Worm (Caenorhabditis elegans) whole organism, young adult: ENCODE measurements around the gene tag-10.

Experiments
- B0336.3 ChIP-seq: fragments of 200-800 bp; sonication (Bioruptor generic); IDR thresholded peaks from 2 replicates; pipeline ENCODE4 v1.3.6; 2022; ENCODE audit warnings: missing genetic modification characterization, missing compliant biosample characterization
- C06A6.2 ChIP-seq: fragments of 200-800 bp; sonication (Bioruptor generic); conservative IDR thresholded peaks from 2 replicates; pipeline ENCODE4 v1.3.6; 2022; ENCODE audit warnings: missing genetic modification characterization, missing compliant biosample characterization
- D2030.7 ChIP-seq: fragments of 200-800 bp; sonication (Bioruptor generic); IDR thresholded peaks from 2 replicates; pipeline ENCODE4 v1.3.6; 2022; ENCODE audit warnings: missing genetic modification reagents, missing genetic modification characterization, missing compliant biosample characterization
- F33H1.4 ChIP-seq: fragments of 200-800 bp; sonication (Bioruptor generic); IDR thresholded peaks from 2 replicates; pipeline ENCODE4 v1.3.6; 2022; ENCODE audit warnings: missing genetic modification reagents, missing genetic modification characterization, missing compliant biosample characterization
- F37B4.10 ChIP-seq: fragments of 200-800 bp; sonication (Bioruptor generic); IDR thresholded peaks from 2 replicates; pipeline ENCODE4 v1.3.6; 2022; ENCODE audit warnings: missing genetic modification characterization, missing compliant biosample characterization
- ama-1 ChIP-seq, 3 experiments: fragments of 150-350 bp in 1 of 3; sonication (generic microtip) in 2 of 3; optimal IDR thresholded peaks; 2 replicates each; lab custom pipeline; 2014 to 2018; ENCODE audit warnings: missing biosample characterization in 2 of 3, missing genetic modification characterization in 2 of 3, missing genetic modification reagents in 2 of 3
- aptf-2 ChIP-seq: fragments of 200-800 bp; sonication (Bioruptor generic); conservative IDR thresholded peaks from 2 replicates; pipeline ENCODE4 v1.3.6; 2022; ENCODE audit warnings: missing genetic modification reagents, missing genetic modification characterization, missing compliant biosample characterization
- attf-5 ChIP-seq: fragments of 200-800 bp; sonication (Bioruptor generic); optimal IDR thresholded peaks from 2 replicates; lab custom pipeline; 2018; ENCODE audit warnings: mild to moderate bottlenecking, missing genetic modification characterization, missing compliant biosample characterization
- bed-2 ChIP-seq: fragments of 200-800 bp; sonication (Bioruptor generic); IDR thresholded peaks from 2 replicates; pipeline ENCODE4 v1.3.6; 2022; ENCODE audit warnings: missing genetic modification reagents, missing genetic modification characterization, missing compliant biosample characterization
- cebp-2 ChIP-seq: fragments of 200-800 bp; sonication (Bioruptor generic); IDR thresholded peaks from 2 replicates; pipeline ENCODE4 v1.3.6; 2022; ENCODE audit warnings: missing genetic modification characterization, missing compliant biosample characterization
- dpl-1 ChIP-seq: fragments of 150-350 bp; optimal IDR thresholded peaks from 2 replicates; lab custom pipeline; 2014; ENCODE audit warnings: missing biosample characterization, missing genetic modification reagents, missing genetic modification characterization
- egl-44 ChIP-seq: fragments of 200-800 bp; sonication (Bioruptor generic); IDR thresholded peaks from 2 replicates; pipeline ENCODE4 v1.3.6; 2022; ENCODE audit warnings: missing genetic modification reagents, missing genetic modification characterization, missing compliant biosample characterization
- egrh-3 ChIP-seq: fragments of 200-800 bp; sonication (Bioruptor generic); IDR thresholded peaks from 2 replicates; pipeline ENCODE4 v1.3.6; 2022; ENCODE audit warnings: missing genetic modification reagents, missing genetic modification characterization, missing compliant biosample characterization
- ets-4 ChIP-seq: fragments of 200-800 bp; sonication (Bioruptor generic); optimal IDR thresholded peaks from 2 replicates; lab custom pipeline; 2018; ENCODE audit warnings: mild to moderate bottlenecking, missing genetic modification characterization, missing compliant biosample characterization
- let-607 ChIP-seq, 2 experiments: fragments of 200-800 bp in 1 of 2; sonication (Bioruptor generic) in 1 of 2; sonication (generic microtip) in 1 of 2; optimal IDR thresholded peaks; 2 replicates each; lab custom pipeline; 2016 to 2018; ENCODE audit warnings: mild to moderate bottlenecking in 2 of 2, missing compliant biosample characterization in 2 of 2, missing genetic modification characterization in 2 of 2, moderate library complexity in 2 of 2, missing genotype in 1 of 2
- lin-54 ChIP-seq: fragments of 200-800 bp; sonication (Bioruptor generic); optimal IDR thresholded peaks from 2 replicates; lab custom pipeline; 2018; ENCODE audit warnings: mild to moderate bottlenecking, missing genetic modification characterization, missing compliant biosample characterization
- lsl-1 ChIP-seq: fragments of 200-800 bp; sonication (Bioruptor generic); optimal IDR thresholded peaks from 2 replicates; lab custom pipeline; 2018; ENCODE audit warnings: mild to moderate bottlenecking, missing genetic modification characterization, moderate library complexity, missing compliant biosample characterization
- madf-6 ChIP-seq: fragments of 200-800 bp; sonication (Bioruptor generic); IDR thresholded peaks from 2 replicates; pipeline ENCODE4 v1.3.6; 2022; ENCODE audit warnings: missing genetic modification reagents, missing genetic modification characterization, missing compliant biosample characterization
- madf-8 ChIP-seq: fragments of 200-800 bp; sonication (Bioruptor generic); conservative IDR thresholded peaks from 2 replicates; pipeline ENCODE4 v1.3.6; 2022; ENCODE audit warnings: missing genetic modification reagents, missing genetic modification characterization, missing compliant biosample characterization
- mes-4 ChIP-seq: sonication (generic microtip); optimal IDR thresholded peaks from 2 replicates; lab custom pipeline; 2016; ENCODE audit warnings: missing genotype, missing genetic modification characterization, missing compliant biosample characterization
- mxl-1 ChIP-seq: sonication (generic microtip); optimal IDR thresholded peaks from 2 replicates; lab custom pipeline; 2016; ENCODE audit warnings: missing genetic modification characterization, missing compliant biosample characterization
- nfya-2 ChIP-seq: fragments of 200-800 bp; sonication (Bioruptor generic); IDR thresholded peaks from 2 replicates; pipeline ENCODE4 v1.3.6; 2022; ENCODE audit warnings: missing genetic modification reagents, missing genetic modification characterization, missing compliant biosample characterization
- pbrm-1 ChIP-seq: fragments of 200-800 bp; sonication (Bioruptor generic); IDR thresholded peaks from 2 replicates; pipeline ENCODE4 v1.3.6; 2022; ENCODE audit warnings: missing genetic modification reagents, missing genetic modification characterization, missing compliant biosample characterization
- rpc-1 ChIP-seq, 2 experiments: fragments of 150-350 bp in 1 of 2; sonication (generic microtip) in 1 of 2; optimal IDR thresholded peaks; 2 replicates each; lab custom pipeline; 2014 to 2018; ENCODE audit warnings: missing biosample characterization in 1 of 2, missing genetic modification characterization in 1 of 2, missing genetic modification reagents in 1 of 2, missing genotype in 1 of 2
- sptf-2 ChIP-seq: fragments of 200-800 bp; sonication (Bioruptor generic); optimal IDR thresholded peaks from 2 replicates; lab custom pipeline; 2018; ENCODE audit warnings: mild to moderate bottlenecking, missing genetic modification characterization, missing compliant biosample characterization
- zim-3 ChIP-seq: sonication (generic microtip); optimal IDR thresholded peaks from 2 replicates; lab custom pipeline; 2017; ENCODE audit warnings: mild to moderate bottlenecking, missing genetic modification characterization, moderate library complexity, missing compliant biosample characterization
- ztf-18 ChIP-seq: sonication (generic microtip); optimal IDR thresholded peaks from 2 replicates; lab custom pipeline; 2016; ENCODE audit warnings: missing genotype, mild to moderate bottlenecking, missing genetic modification characterization, missing compliant biosample characterization
- ztf-25 ChIP-seq: fragments of 200-800 bp; sonication (Bioruptor generic); IDR thresholded peaks from 2 replicates; pipeline ENCODE4 v1.3.6; 2022; ENCODE audit warnings: missing genetic modification reagents, missing genetic modification characterization, missing compliant biosample characterization
- ztf-6 ChIP-seq: fragments of 200-800 bp; sonication (Bioruptor generic); IDR thresholded peaks from 2 replicates; pipeline ENCODE4 v1.3.6; 2022; ENCODE audit warnings: missing genetic modification reagents, missing genetic modification characterization, missing compliant biosample characterization

Gene tag-10

DNA sequence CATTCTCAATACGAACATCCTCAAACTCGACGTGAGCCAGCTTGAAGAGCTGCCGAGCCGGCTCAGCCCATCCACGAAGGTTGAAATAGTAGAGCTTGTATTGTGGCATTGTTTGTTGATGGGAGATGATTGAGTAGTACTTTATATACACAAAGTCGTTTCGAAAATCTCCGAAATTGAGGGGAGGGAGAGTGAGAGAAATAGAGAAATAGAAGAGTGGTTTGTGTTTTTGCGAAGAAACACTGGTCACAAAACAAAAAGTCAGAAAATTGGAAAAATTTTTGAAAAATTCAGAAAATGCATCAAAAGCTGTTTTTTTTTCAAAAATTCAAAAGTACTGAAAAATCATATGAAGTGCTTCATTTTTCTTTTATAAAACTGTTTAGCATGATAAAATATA is 21.2 kb upstream of the tag-10 start, which contains the start of gene gst-24:
Gene gst-24 (minus strand): TSS at position 181 of the 400 bp plus-strand sequence.
- no peak for TF ChIP-seq ztf-6 (GFP tag; lab: Robert Waterston, UW)
- TF ChIP-seq D2030.7 (GFP tag; lab: Robert Waterston, UW): no peak

DNA sequence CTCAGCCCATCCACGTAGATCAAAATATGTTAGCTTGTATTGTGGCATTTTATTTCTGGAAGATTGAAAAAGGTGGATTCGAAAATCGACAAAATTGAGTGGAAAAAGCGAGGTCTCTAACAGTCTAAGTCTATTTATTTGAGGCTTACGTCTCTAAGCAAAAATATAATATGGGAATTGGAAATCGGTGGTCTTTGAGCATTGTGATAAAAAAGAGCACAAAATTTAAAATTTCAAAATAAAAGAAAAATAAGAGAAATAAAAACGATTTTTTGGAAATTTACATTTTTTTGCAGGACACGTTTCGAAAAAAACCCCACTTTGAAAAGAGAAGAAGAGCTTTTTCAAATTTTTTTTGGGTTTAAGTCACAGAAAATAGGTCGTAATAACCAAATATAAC is 19.3 kb upstream of the tag-10 start, which contains the start of gene gst-15:
Gene gst-15 (minus strand): TSS at position 101 of the 400 bp plus-strand sequence.
- no peak for TF ChIP-seq egl-44
- TF ChIP-seq rpc-1 (optimal IDR thresholded peaks at IDR 0.05; lab: Kevin White, UChicago): no peak
- TF ChIP-seq rpc-1 (tag; optimal IDR thresholded peaks at IDR 0.05; lab: Kevin White, UChicago): no peak
- TF ChIP-seq attf-5 (GFP tag; lab: Kevin White, UChicago): no peak
- no peak for TF ChIP-seq sptf-2 (GFP tag; lab: Kevin White, UChicago)
- TF ChIP-seq nfya-2 (GFP tag; lab: Robert Waterston, UW): no peak
- TF ChIP-seq egrh-3: no peak
- TF ChIP-seq B0336.3 (GFP tag; lab: Robert Waterston, UW): no peak

DNA sequence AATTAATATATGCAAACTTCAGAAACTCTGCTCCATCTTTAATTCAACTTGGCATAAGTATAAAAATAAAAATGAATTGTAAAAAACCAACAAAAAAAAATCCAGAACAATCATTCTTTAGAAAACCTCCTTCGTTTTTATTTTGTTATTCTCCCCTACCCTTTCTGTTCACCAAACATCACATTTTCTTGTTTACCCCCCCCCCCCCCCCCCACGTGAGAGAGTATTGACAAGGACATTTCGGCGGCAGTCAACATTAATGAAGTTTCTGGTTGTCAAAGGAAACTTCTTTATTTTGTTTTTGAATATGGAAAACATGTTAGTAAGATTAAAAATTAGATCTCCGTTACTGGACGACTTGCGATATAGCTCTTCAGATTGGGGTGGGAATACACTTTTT is 17.9 kb upstream of the tag-10 start:
- TF ChIP-seq egrh-3: 0 out of 2 replicates have a peak, but pooled peaks have one; percentile 33
- TF ChIP-seq pbrm-1 (GFP tag; lab: Robert Waterston, UW): no peak

DNA sequence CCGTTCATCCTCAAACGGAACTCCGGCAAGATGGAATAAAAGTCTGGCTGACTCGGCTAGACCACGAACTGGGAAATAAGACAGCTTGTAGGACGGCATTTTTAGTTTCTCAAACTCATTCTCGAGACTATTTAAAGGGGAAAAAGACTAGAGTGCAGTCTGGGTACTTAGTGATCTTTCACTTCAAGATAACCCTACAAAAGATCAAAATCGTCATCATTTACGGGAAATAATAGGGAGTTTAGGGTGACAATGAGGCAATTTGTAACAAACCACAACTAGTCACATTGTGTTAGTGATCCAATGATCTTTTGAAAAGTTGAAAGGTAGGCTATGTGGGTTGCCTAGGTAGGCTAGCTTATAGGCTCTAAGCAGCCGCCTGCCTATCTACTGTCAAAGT is 16.4 kb upstream of the tag-10 start, which contains the start of gene gst-14:
Gene gst-14 (minus strand): TSS at position 101 of the 400 bp plus-strand sequence.
- TF ChIP-seq mes-4 (tag; lab: Kevin White, UChicago) (no peak), sptf-2 (GFP tag; lab: Kevin White, UChicago) (no peak), pbrm-1 (GFP tag; lab: Robert Waterston, UW) (no peak), ama-1 (optimal IDR thresholded peaks at IDR 0.05; lab: Kevin White, UChicago) (no peak), ama-1 (GFP tag; optimal IDR thresholded peaks at IDR 0.05; lab: Kevin White, UChicago) (no peak), lin-54 (GFP tag; lab: Kevin White, UChicago) (no peak), cebp-2 (GFP tag; lab: Robert Waterston, UW) (no peak), bed-2 (no peak), D2030.7 (GFP tag; lab: Robert Waterston, UW) (no peak), zim-3 (tag; lab: Kevin White, UChicago) (no peak), ets-4 (GFP tag; lab: Kevin White, UChicago) (no peak), mxl-1 (tag; lab: Kevin White, UChicago) (no peak), dpl-1 (GFP tag; lab: Kevin White, UChicago) (no peak), aptf-2 (no peak), ztf-25 (GFP tag; lab: Robert Waterston, UW) (no peak)
- TF ChIP-seq, all 124 proteins: peak for 0

DNA sequence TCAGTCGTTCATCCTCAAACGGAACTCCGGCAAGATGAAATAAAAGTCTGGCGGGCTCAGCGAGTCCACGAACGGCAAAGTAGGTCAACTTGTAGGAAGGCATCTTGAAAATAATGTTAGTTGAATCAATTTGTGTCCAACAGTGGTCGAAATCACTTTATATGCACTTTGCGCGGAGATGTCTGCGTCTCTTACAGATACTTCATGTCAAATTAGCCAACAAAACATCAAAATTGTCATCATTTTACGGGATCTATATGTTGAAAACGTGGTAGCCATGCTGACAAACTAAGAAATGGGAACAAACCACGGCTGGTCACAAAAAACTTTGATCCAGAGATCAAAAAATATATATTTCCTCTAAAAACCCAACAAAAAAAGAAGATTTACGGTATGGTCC is 14.6 kb upstream of the tag-10 start, which contains the start of gene gst-12:
Gene gst-12 (minus strand): TSS at position 254 of the 400 bp plus-strand sequence.
- TF ChIP-seq lsl-1 (GFP tag; lab: Kevin White, UChicago): no peak
- TF ChIP-seq F33H1.4 (GFP tag; lab: Robert Waterston, UW): no peak
- TF ChIP-seq let-607 (tag; optimal IDR thresholded peaks at IDR 0.05; lab: Kevin White, UChicago): no peak
- no peak for TF ChIP-seq ztf-18
- TF ChIP-seq C06A6.2: no peak
- no peak for TF ChIP-seq F37B4.10 (GFP tag; lab: Robert Waterston, UW)
- TF ChIP-seq, all 124 proteins: peak for 0

DNA sequence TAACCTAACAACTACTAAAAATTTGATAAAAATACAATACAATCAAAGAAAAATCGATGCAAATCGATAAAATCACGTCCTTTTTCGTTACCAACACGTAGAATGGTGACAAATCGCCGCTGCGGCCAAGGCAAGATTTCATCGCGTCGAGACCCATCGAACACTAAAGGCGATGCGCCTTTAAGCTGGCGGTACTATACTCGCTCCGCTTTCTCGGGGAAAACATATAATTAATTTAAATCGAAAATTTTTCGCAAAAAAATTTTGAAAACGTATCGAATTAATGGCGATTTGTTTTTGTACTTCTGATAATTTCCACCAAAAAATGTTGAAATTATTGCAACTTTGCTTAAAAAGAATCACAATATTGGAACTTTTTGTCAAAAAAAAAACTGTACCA is 10.2 kb upstream of the tag-10 start:
- TF ChIP-seq madf-8 (GFP tag; lab: Robert Waterston, UW) (0 out of 2 replicates have a peak, but pooled peaks have one; percentile 13), F33H1.4 (GFP tag; lab: Robert Waterston, UW) (peak; percentile 71), madf-6 (GFP tag; lab: Robert Waterston, UW) (peak; percentile 67)
- TF ChIP-seq, all 124 proteins: peak for 3; not testable (repeated sequence) for 121
